Fruit fly (Drosophila melanogaster): ENCODE data around the gene Snx6.

The Snx6 gene

dm6 chr2L:8211070-8211469, 9.5 kb downstream of the Snx6 start, which contains the start of gene Ssb-c31a:
TSS of gene Ssb-c31a (plus strand) at chr2L:8211347.
- peak; percentile 81 for TF ChIP-seq Hnf4 (GFP tag; optimal IDR thresholded peaks at IDR 0.05)
- peak; percentile 51 for TF ChIP-seq ey (GFP tag; optimal IDR thresholded peaks at IDR 0.05)
- peak; percentile 60 for TF ChIP-seq Sp1 (GFP tag; optimal IDR thresholded peaks at IDR 0.05)
- peak; percentile 58 for TF ChIP-seq psq (GFP tag; optimal IDR thresholded peaks at IDR 0.05)
- TF ChIP-seq OdsH (GFP tag; optimal IDR thresholded peaks at IDR 0.05), result peak; percentile 60
- TF ChIP-seq fru (GFP tag; optimal IDR thresholded peaks at IDR 0.05), result peak; percentile 78
- no peak for TF ChIP-seq lola (GFP tag; optimal IDR thresholded peaks at IDR 0.05)
- TF ChIP-seq sv (GFP tag; optimal IDR thresholded peaks at IDR 0.05), result peak; percentile 65
- peak; percentile 71 to 75 for TF ChIP-seq foxo (GFP tag; optimal IDR thresholded peaks at IDR 0.05)
- TF ChIP-seq Abd-B (GFP tag; optimal IDR thresholded peaks at IDR 0.05), result no peak
- no peak for TF ChIP-seq Hr83 (GFP tag; optimal IDR thresholded peaks at IDR 0.05; ENCODE audit: poor library complexity, severe bottlenecking)
- no peak for TF ChIP-seq N (GFP tag; optimal IDR thresholded peaks at IDR 0.05)
- TF ChIP-seq rgr (GFP tag; optimal IDR thresholded peaks at IDR 0.05), result peak; percentile 72
- TF ChIP-seq CG32264 (GFP tag; optimal IDR thresholded peaks at IDR 0.05), result peak; percentile 34
- TF ChIP-seq GATAd (GFP tag; optimal IDR thresholded peaks at IDR 0.05), result peak; percentile 61
- TF ChIP-seq pan (optimal IDR thresholded peaks at IDR 0.05), result no peak
- TF ChIP-seq CrebA (GFP tag; optimal IDR thresholded peaks at IDR 0.05; ENCODE audit: borderline replicate concordance), result no peak
- TF ChIP-seq Dfd (GFP tag; optimal IDR thresholded peaks at IDR 0.05), result no peak
- peak; percentile 83 for TF ChIP-seq h (GFP tag; optimal IDR thresholded peaks at IDR 0.05)
- no peak for TF ChIP-seq Rel (GFP tag; optimal IDR thresholded peaks at IDR 0.05)
- peak; percentile 49 for TF ChIP-seq Rel (tag; optimal IDR thresholded peaks at IDR 0.05)
- TF ChIP-seq CG9705 (GFP tag; optimal IDR thresholded peaks at IDR 0.05), result peak; percentile 38
- TF ChIP-seq Myc (optimal IDR thresholded peaks at IDR 0.05), result no peak
- TF ChIP-seq sage (GFP tag; optimal IDR thresholded peaks at IDR 0.05), result peak; percentile 48
- TF ChIP-seq Dif (GFP tag; optimal IDR thresholded peaks at IDR 0.05; ENCODE audit: partially characterized antibody), result no peak
- no peak for TF ChIP-seq jim (GFP tag; optimal IDR thresholded peaks at IDR 0.05)
- no peak for TF ChIP-seq Hr78 (GFP tag; optimal IDR thresholded peaks at IDR 0.05)
- TF ChIP-seq dsf (GFP tag; optimal IDR thresholded peaks at IDR 0.05; ENCODE audit: borderline replicate concordance), result peak; percentile 81
- TF ChIP-seq HLH106 (tag; optimal IDR thresholded peaks at IDR 0.05), result peak; percentile 68
- no peak for TF ChIP-seq dl (GFP tag; optimal IDR thresholded peaks at IDR 0.05; ENCODE audit: insufficient read depth in 1 of 2, partially characterized antibody in 2 of 2)
- TF ChIP-seq br (GFP tag; optimal IDR thresholded peaks at IDR 0.05), result peak; percentile 80
- peak; percentile 90 for TF ChIP-seq Jra (GFP tag; optimal IDR thresholded peaks at IDR 0.05)
- TF ChIP-seq woc (GFP tag; optimal IDR thresholded peaks at IDR 0.05), result peak; percentile 73
- TF ChIP-seq Mio (GFP tag; optimal IDR thresholded peaks at IDR 0.05), result no peak
- TF ChIP-seq Vsx2 (GFP tag; optimal IDR thresholded peaks at IDR 0.05; ENCODE audit: partially characterized antibody), result no peak
- no peak for TF ChIP-seq usp (GFP tag; optimal IDR thresholded peaks at IDR 0.05)
- TF ChIP-seq tai (GFP tag; optimal IDR thresholded peaks at IDR 0.05), result peak; percentile 88
- TF ChIP-seq brk (GFP tag; optimal IDR thresholded peaks at IDR 0.05), result peak; percentile 84
- TF ChIP-seq dmrt93B (GFP tag; optimal IDR thresholded peaks at IDR 0.05), result peak; percentile 32

dm6 chr2L:8210468-8210867, 10.1 kb downstream of the Snx6 start:
- TF ChIP-seq Sp1 (GFP tag; optimal IDR thresholded peaks at IDR 0.05) (no peak), brk (GFP tag; optimal IDR thresholded peaks at IDR 0.05) (no peak), HLH106 (tag; optimal IDR thresholded peaks at IDR 0.05) (no peak), Vsx2 (GFP tag; optimal IDR thresholded peaks at IDR 0.05; ENCODE audit: partially characterized antibody) (no peak), CrebA (GFP tag; optimal IDR thresholded peaks at IDR 0.05; ENCODE audit: borderline replicate concordance) (no peak), Hr83 (GFP tag; optimal IDR thresholded peaks at IDR 0.05; ENCODE audit: poor library complexity, severe bottlenecking) (no peak), Abd-B (GFP tag; optimal IDR thresholded peaks at IDR 0.05) (no peak), Rel (GFP tag; optimal IDR thresholded peaks at IDR 0.05) (no peak), Rel (tag; optimal IDR thresholded peaks at IDR 0.05) (no peak), Myc (optimal IDR thresholded peaks at IDR 0.05) (no peak), dl (GFP tag; optimal IDR thresholded peaks at IDR 0.05; ENCODE audit: insufficient read depth in 1 of 2, partially characterized antibody in 2 of 2) (no peak), br (GFP tag; optimal IDR thresholded peaks at IDR 0.05) (no peak), Mio (GFP tag; optimal IDR thresholded peaks at IDR 0.05) (no peak), dsf (GFP tag; optimal IDR thresholded peaks at IDR 0.05; ENCODE audit: borderline replicate concordance) (no peak), tai (GFP tag; optimal IDR thresholded peaks at IDR 0.05) (no peak)

Data from whole organism, wandering third instar larva.